Fruit fly (Drosophila melanogaster): ENCODE results near the gene GatA.

Gene GatA

DNA sequence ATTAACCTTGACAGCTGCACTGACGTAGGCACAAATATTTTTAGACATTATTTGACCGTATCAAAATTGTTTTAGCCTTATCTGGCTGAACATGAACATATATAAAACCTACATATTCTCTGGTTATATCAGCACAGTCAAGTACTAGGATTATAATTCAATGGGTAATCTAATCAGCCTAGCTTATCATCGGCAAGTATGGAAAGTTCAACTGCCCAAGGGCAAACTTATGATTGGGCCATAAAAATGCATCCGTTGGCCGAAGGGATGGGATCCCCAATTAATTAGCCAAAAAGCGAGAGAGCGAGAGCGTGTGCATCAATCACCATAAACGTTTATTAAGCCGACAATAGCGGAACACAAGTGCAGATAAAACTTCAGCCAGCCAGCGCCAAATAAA, 36.8 kb upstream of the GatA start (continued):
- peak in 1 of 2 experiments; percentile 32 for TF ChIP-seq Pdp1 (GFP tag; optimal IDR thresholded peaks at IDR 0.05)
- TF ChIP-seq hkb (optimal IDR thresholded peaks at IDR 0.05) = no peak
- no peak for TF ChIP-seq hkb (GFP tag; IDR thresholded peaks at IDR 0.05)
- peak; percentile 43 for TF ChIP-seq sd (tag; optimal IDR thresholded peaks at IDR 0.05)
- no peak for TF ChIP-seq CG8281 (tag; optimal IDR thresholded peaks at IDR 0.05)
- TF ChIP-seq Med (GFP tag) = peak; percentile 30
- TF ChIP-seq ttk (GFP tag; IDR thresholded peaks at IDR 0.05) = no peak

DNA sequence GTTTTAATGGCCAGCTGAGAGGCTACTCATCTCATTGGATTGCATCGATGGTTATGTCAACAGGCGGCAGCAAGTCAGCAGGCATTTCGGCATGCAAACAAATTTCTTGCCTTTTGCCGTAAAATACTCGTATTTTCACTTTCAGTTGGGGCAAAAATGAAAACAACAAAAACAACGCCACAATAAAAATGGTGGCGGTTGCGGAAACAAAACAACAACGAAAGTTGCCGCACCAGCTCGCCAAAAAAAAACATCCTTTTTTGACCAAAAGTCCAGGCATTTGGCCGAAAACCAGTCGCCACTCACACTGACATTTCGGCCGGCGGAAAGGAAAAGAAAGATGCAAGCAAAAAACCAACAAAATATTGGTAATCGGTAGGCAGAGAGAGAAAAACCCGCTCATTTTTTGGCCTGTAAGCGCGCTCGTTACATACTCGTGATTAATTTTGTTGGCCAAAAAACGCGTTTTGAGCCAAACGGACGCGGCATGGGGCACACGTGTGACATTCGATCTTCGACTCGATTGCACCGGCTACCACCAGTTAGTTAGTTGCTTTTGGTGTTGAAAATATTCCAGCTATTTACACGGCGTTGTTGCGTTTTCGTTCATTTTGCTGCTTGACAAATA, 35.5 kb upstream of the GatA start:
- TF ChIP-seq psq (GFP tag; optimal IDR thresholded peaks at IDR 0.05) (no peak), lbe (GFP tag; optimal IDR thresholded peaks at IDR 0.05) (peak; percentile 11), corto (GFP tag; optimal IDR thresholded peaks at IDR 0.05) (peak; percentile 29), CG12104 (GFP tag; optimal IDR thresholded peaks at IDR 0.05) (no peak), CG14710 (tag; optimal IDR thresholded peaks at IDR 0.05) (no peak), p53 (GFP tag; optimal IDR thresholded peaks at IDR 0.05) (no peak), Blimp-1 (GFP tag; optimal IDR thresholded peaks at IDR 0.05) (peak; percentile 5), CG4424 (GFP tag; optimal IDR thresholded peaks at IDR 0.05) (no peak), en (GFP tag; optimal IDR thresholded peaks at IDR 0.05) (no peak), Eip74EF (GFP tag; optimal IDR thresholded peaks at IDR 0.05) (no peak)

DNA sequence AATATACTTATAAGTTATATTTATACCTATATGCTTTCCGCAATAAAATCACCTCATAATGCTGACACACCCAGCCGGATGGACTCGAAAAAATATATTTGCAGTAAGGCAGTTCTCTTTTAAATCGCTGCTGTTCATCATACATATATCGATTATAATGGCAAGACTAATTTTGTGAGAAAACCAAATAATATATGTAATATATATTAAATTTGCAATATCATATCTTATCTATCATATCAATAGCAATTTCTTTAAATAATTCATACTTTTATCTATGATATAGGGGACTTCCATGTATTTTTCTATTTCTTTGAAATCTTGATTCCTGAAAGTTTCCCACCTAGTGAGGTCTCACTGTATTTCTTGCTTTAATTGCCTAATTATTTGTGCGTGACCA, 33.9 kb upstream of the GatA start:
- peak; percentile 39 for TF ChIP-seq grau (tag; optimal IDR thresholded peaks at IDR 0.05)
- no peak for TF ChIP-seq Mad (GFP tag; optimal IDR thresholded peaks at IDR 0.05)

DNA sequence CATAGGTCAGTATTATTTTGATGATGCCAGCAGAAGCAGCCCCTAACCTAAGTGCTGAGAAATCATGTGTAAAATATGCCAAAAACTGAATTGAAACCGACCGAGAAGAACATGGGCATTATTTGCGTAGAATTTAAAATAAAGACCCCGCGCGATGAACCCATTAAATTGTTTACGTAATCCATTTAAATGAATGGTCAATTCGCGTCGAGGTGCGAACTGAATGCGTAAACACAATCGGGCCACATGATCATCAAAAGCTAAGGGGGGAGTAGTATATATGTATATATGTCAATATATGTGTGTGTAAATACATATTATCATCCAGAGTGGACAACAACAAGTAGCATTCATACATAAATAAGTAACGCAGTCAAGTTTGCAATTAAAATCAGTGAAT, 31.5 kb upstream of the GatA start:
- no peak for TF ChIP-seq Xbp1 (GFP tag; optimal IDR thresholded peaks at IDR 0.05)
- TF ChIP-seq rib (GFP tag; IDR thresholded peaks at IDR 0.05) = no peak
- TF ChIP-seq wek (GFP tag; optimal IDR thresholded peaks at IDR 0.05) = peak; percentile 22
- no peak for TF ChIP-seq Abd-B (GFP tag; optimal IDR thresholded peaks at IDR 0.05)
- TF ChIP-seq exex (tag; optimal IDR thresholded peaks at IDR 0.05) = no peak
- TF ChIP-seq CG6791 (GFP tag; IDR thresholded peaks at IDR 0.05; ENCODE audit: partially characterized antibody) = no peak
- TF ChIP-seq CG1647 (GFP tag; optimal IDR thresholded peaks at IDR 0.05) = no peak
- no peak for TF ChIP-seq Oli (tag; optimal IDR thresholded peaks at IDR 0.05)
- TF ChIP-seq HmgD (GFP tag; optimal IDR thresholded peaks at IDR 0.05) = no peak
- TF ChIP-seq bsh (GFP tag; optimal IDR thresholded peaks at IDR 0.05) = no peak
- TF ChIP-seq CG7745 (tag; optimal IDR thresholded peaks at IDR 0.05) = no peak
- TF ChIP-seq kni (GFP tag; optimal IDR thresholded peaks at IDR 0.05) = no peak
- no peak for TF ChIP-seq pnt (GFP tag; optimal IDR thresholded peaks at IDR 0.05)
- TF ChIP-seq sug (tag; optimal IDR thresholded peaks at IDR 0.05) = peak; percentile 24
- 0 out of 4 replicates have a peak, but pooled peaks have one; percentile 15 for TF ChIP-seq chinmo (GFP tag; IDR thresholded peaks at IDR 0.05; ENCODE audit: partially characterized antibody)
- TF ChIP-seq CG8478 (optimal IDR thresholded peaks at IDR 0.05) = no peak
- no peak for TF ChIP-seq pros (GFP tag; optimal IDR thresholded peaks at IDR 0.05)
- TF ChIP-seq Max (GFP tag; optimal IDR thresholded peaks at IDR 0.05) = no peak
- no peak for TF ChIP-seq CG17829 (tag; optimal IDR thresholded peaks at IDR 0.05)
- no peak for TF ChIP-seq HLHmδ (GFP tag; optimal IDR thresholded peaks at IDR 0.05)
- no peak for TF ChIP-seq CG7928 (GFP tag; optimal IDR thresholded peaks at IDR 0.05)
- TF ChIP-seq NK7.1 (GFP tag; optimal IDR thresholded peaks at IDR 0.05) = no peak
- TF ChIP-seq CG13123 (GFP tag; optimal IDR thresholded peaks at IDR 0.05) = no peak
- TF ChIP-seq Blimp-1 (GFP tag; optimal IDR thresholded peaks at IDR 0.05) = no peak
- no peak for TF ChIP-seq Lim3 (GFP tag; IDR thresholded peaks at IDR 0.05)
- no peak for TF ChIP-seq ham (GFP tag; IDR thresholded peaks at IDR 0.05)
- TF ChIP-seq Gsc (GFP tag; IDR thresholded peaks at IDR 0.05) = no peak
- TF ChIP-seq salm (tag; optimal IDR thresholded peaks at IDR 0.05) = no peak
- TF ChIP-seq CTCF (GFP tag; optimal IDR thresholded peaks at IDR 0.05) = no peak
